Fruit fly (Drosophila melanogaster) Kc167 (cell line): ENCODE data around the gene CAH7.

Source experiments
- Myc ChIP-seq: fragments of >200 bp; optimal IDR thresholded peaks from 2 replicates; lab custom pipeline; 2017; ENCODE audit warnings: missing external identifiers
- Sin3A ChIP-seq: fragments of >200 bp; optimal IDR thresholded peaks from 2 replicates; lab custom pipeline; 2018; ENCODE audit warnings: missing external identifiers
- h ChIP-seq: fragments of >200 bp; optimal IDR thresholded peaks from 3 replicates; lab custom pipeline; 2018; ENCODE audit warnings: missing external identifiers
- insv ChIP-seq: fragments of >200 bp; optimal IDR thresholded peaks from 3 replicates; lab custom pipeline; 2018; ENCODE audit warnings: missing external identifiers
- psq ChIP-seq: fragments of >200 bp; optimal IDR thresholded peaks from 2 replicates; lab custom pipeline; 2017; ENCODE audit warnings: missing external identifiers

DNA sequence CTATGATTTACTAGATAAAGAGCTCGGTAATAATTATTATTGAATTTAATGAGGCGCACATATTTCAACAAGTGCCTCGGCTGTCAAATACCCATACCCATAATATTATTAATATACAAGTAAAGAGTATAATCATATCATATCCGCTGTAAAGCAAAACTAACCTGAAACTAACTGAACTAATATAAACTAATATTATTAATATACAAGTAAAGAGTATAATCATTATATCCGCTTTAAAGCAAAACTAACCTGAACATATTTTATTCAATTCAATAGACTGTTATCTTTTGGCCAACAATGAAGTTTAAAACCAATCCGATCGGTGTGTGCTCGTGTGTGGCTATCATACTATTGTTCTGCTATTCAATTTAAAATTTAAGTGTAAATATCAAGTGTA is 45.6 kb upstream of the CAH7 start, which contains the start of gene CG33783:
- no peak for TF ChIP-seq Sin3A (lab: Kevin White, UChicago)
- no peak for TF ChIP-seq h (lab: Kevin White, UChicago)
- no peak for TF ChIP-seq psq (lab: Kevin White, UChicago)
- TF ChIP-seq Myc (lab: Kevin White, UChicago), result no peak
- TF ChIP-seq insv (lab: Kevin White, UChicago), result no peak
